Fruit fly (Drosophila melanogaster) S2 (cell line): ENCODE measurements around the gene Jon99Fi.

Source experiments
- CG8478 ChIP-seq: fragments of >200 bp; optimal IDR thresholded peaks from 2 replicates; lab custom pipeline; 2018
- CTCF ChIP-seq, 2 experiments: fragments of >200 bp; optimal IDR thresholded peaks; 2 replicates each; lab custom pipeline; 2018

- TF ChIP-seq CG8478: no peak
- TF ChIP-seq CTCF (optimal IDR thresholded peaks at IDR 0.05; lab: Kevin White, UChicago): no peak
These were observed at the start of gene Jon99Fi for dm6 chr3R:30488663-30489062.
